Worm (Caenorhabditis elegans) whole organism, midembryonic: ENCODE data around the gene nekl-3.

Experiments used
- T22C8.4 ChIP-seq: fragments of 200-800 bp; sonication (Bioruptor generic); IDR thresholded peaks from 2 replicates; pipeline ENCODE4 v1.3.6; 2022; ENCODE audit warnings: missing genetic modification characterization, missing compliant biosample characterization
- cog-1 ChIP-seq: sonication (generic microtip); optimal IDR thresholded peaks from 2 replicates; lab custom pipeline; 2016; ENCODE audit warnings: missing genetic modification characterization, missing compliant biosample characterization
- flt-1 ChIP-seq: fragments of 200-800 bp; sonication (Bioruptor generic); IDR thresholded peaks from 2 replicates; pipeline ENCODE4 v1.3.6; 2022; ENCODE audit warnings: missing genetic modification characterization, missing compliant biosample characterization
- klf-2 ChIP-seq: fragments of 200-800 bp; sonication (Bioruptor generic); conservative IDR thresholded peaks from 2 replicates; pipeline ENCODE4 v1.3.6; 2022; ENCODE audit warnings: missing genetic modification reagents, missing genetic modification characterization, missing compliant biosample characterization
- med-1 ChIP-seq: sonication (generic microtip); optimal IDR thresholded peaks from 2 replicates; lab custom pipeline; 2017; ENCODE audit warnings: missing genetic modification characterization, mild to moderate bottlenecking, missing compliant biosample characterization, antibody characterized with exemption, missing genetic modification reagents; ENCODE audit not compliant: insufficient read depth
- ref-1 ChIP-seq: fragments of 200-800 bp; sonication (Bioruptor generic); conservative IDR thresholded peaks from 2 replicates; pipeline ENCODE4 v1.3.6; 2022; ENCODE audit warnings: missing genetic modification reagents, missing genetic modification characterization, missing compliant biosample characterization
- tab-1 ChIP-seq: fragments of 200-800 bp; sonication (Bioruptor generic); IDR thresholded peaks from 2 replicates; pipeline ENCODE4 v1.3.6; 2022; ENCODE audit warnings: missing genetic modification characterization, missing compliant biosample characterization
- ztf-23 ChIP-seq: fragments of 200-800 bp; sonication (Bioruptor generic); IDR thresholded peaks from 2 replicates; pipeline ENCODE4 v1.3.6; 2022; ENCODE audit warnings: missing genetic modification reagents, missing genetic modification characterization, missing compliant biosample characterization
- ztf-29 ChIP-seq: fragments of 200-800 bp; sonication (Bioruptor generic); IDR thresholded peaks from 2 replicates; pipeline ENCODE4 v1.3.6; 2022; ENCODE audit warnings: missing genetic modification reagents, missing genetic modification characterization, missing compliant biosample characterization

Gene nekl-3

DNA sequence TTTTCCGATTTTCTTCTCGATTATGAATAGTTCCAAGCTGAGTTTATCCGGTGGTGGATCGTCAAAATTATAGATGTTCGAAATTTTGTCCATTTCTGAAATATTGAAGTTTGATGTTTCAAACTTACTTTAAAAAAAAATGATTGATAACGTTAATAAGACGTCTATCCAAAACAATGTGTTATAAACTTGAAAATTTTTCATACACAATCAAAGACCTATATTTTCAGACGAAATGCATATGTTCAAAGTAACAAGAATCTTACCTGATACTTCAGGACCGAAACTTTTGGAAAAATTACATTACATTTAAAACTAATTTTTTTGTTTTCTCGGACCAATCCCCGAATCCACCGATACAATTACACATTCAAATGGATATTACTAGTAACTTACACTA lies at the start of gene nekl-3:
Gene nekl-3, minus strand, starts transcription at position 101 of the 400 bp plus-strand sequence.
- TF ChIP-seq tab-1 (GFP tag; lab: Robert Waterston, UW) (no peak), ref-1 (GFP tag; lab: Robert Waterston, UW) (no peak), klf-2 (GFP tag; lab: Robert Waterston, UW) (no peak), cog-1 (tag; lab: Kevin White, UChicago) (no peak), med-1 (GFP tag; lab: Kevin White, UChicago) (no peak), flt-1 (GFP tag; lab: Robert Waterston, UW) (no peak), ztf-23 (no peak)

DNA sequence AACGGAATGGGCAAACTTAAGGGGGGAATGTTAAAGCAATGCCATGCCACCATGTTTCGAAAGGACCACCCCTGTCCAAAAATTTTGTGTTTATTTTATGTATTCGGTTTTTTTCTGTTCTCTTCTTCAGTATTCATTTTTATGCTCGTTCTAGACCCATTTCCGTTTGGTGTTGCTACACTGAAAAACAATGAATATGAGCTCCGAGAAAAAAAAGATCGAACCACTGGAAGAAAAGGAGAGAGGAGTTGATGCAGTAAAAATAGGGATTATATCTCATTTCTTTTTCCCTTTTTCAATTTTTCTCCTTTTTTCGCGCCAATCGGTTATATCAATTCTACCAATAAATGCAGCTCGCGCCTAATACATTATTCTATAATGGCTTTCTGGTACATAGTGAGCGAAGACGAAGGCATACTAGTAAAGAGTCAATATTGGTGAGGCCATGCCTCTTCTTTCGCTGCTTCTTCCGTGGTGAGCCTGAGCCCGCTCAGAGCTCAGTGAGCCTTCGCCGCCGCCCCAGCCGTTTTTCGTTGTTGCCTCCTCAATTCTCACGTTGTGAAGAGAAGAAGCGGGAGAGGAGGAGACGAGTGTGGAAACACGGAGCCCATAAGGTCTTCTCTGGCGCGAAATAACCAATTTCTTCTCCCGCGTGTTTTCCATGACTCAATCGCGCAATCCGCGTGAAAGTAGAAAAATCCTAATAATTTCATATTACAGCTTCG lies 48.9 kb upstream of the nekl-3 start:
- no peak for TF ChIP-seq cog-1 (tag; lab: Kevin White, UChicago)
- no peak for TF ChIP-seq ztf-29 (GFP tag; lab: Robert Waterston, UW)
- no peak for TF ChIP-seq flt-1 (GFP tag; lab: Robert Waterston, UW)
- TF ChIP-seq med-1 (GFP tag; lab: Kevin White, UChicago), result no peak
- no peak for TF ChIP-seq T22C8.4 (GFP tag; lab: Robert Waterston, UW)
- no peak for TF ChIP-seq tab-1 (GFP tag; lab: Robert Waterston, UW)
- TF ChIP-seq ref-1 (GFP tag; lab: Robert Waterston, UW), result no peak

DNA sequence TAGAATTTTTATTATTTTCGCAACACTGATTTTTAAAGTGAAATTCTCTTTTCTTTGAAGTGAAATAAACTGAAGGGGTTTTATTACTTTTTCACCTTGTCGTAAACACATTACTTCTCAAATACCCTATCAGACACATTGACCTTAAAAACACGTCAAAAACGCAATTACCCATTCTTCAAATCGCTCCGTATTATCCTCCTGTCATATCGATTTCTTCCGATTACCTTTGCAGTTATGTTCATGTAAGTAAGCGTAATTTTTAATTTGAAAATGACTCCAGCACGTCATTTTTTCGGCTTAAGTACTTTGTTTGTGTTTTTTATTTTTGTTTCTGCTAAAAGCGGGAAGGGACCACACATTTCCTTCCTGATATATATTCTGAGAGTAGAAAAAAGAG lies 47.0 kb upstream of the nekl-3 start:
- TF ChIP-seq tab-1 (GFP tag; lab: Robert Waterston, UW), result no peak
- TF ChIP-seq cog-1 (tag; lab: Kevin White, UChicago), result no peak
- TF ChIP-seq ztf-23, result no peak
- no peak for TF ChIP-seq T22C8.4 (GFP tag; lab: Robert Waterston, UW)

DNA sequence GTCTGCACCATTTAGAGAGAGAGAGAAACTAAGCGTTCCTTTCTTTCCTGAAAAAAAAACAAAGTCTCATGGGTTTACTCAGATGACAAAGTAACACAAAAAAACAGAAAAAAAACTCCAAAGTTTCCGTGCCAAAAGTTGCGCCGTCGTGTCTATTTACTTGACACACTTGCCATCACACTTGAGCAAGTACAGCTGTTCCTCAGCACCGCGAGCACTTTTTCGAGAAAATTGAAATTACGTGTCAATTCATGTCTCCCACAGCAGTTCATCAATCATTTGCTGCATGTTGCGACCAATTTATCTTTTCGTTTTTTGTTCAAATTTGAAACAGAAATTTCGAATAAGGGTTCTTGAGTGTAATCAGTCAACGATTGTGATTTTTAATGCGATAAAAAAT lies 45.2 kb upstream of the nekl-3 start:
- no peak for TF ChIP-seq ztf-23
- no peak for TF ChIP-seq ref-1 (GFP tag; lab: Robert Waterston, UW)
- TF ChIP-seq cog-1 (tag; lab: Kevin White, UChicago), result no peak
- TF ChIP-seq med-1 (GFP tag; lab: Kevin White, UChicago), result no peak
- TF ChIP-seq T22C8.4 (GFP tag; lab: Robert Waterston, UW), result no peak
- TF ChIP-seq ztf-29 (GFP tag; lab: Robert Waterston, UW), result no peak
- no peak for TF ChIP-seq flt-1 (GFP tag; lab: Robert Waterston, UW)
- no peak for TF ChIP-seq klf-2 (GFP tag; lab: Robert Waterston, UW)
- TF ChIP-seq tab-1 (GFP tag; lab: Robert Waterston, UW), result no peak

DNA sequence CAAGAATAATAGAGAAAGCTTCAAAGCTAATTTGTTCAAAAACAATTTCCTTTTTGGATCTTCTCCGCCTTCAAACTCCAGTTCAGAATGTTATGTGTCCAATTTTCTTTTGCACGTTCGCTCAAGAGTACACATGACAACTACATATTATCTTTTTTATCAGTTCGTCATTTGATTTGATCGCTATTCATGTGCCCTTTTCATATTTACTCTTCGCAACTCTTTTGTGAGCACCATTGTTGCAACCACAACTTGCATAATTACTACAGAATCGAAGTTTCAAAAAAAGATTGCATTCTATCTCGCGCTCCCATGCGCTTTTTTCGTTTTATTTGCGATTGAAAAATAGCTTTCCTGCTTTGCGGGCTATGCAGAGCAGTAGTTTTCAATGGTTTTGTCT lies 44.0 kb upstream of the nekl-3 start:
- TF ChIP-seq ztf-29 (GFP tag; lab: Robert Waterston, UW) (no peak), flt-1 (GFP tag; lab: Robert Waterston, UW) (no peak), ztf-23 (no peak), klf-2 (GFP tag; lab: Robert Waterston, UW) (no peak), ref-1 (GFP tag; lab: Robert Waterston, UW) (no peak), tab-1 (GFP tag; lab: Robert Waterston, UW) (no peak), med-1 (GFP tag; lab: Kevin White, UChicago) (no peak), cog-1 (tag; lab: Kevin White, UChicago) (no peak), T22C8.4 (GFP tag; lab: Robert Waterston, UW) (no peak)

DNA sequence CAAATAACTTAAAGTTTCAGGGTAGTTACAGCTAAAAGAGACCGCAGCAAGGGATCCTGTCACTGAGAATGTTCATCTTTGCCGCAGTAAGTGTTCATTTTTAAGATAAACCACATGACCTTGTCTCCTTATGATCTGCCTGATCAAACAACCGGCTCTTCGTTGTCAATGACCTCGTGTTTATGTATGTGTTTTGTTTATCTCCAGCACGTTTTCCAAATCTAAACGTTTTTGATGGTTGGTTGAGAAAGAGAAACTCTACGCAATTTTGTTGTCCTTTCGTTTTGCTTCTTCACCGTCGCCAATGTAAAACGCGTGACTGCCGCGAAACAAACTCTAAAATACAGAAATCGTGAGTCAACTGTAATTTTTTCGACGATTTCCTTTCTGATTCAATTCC lies 42.8 kb upstream of the nekl-3 start, which contains the start of gene tsct-1:
Gene tsct-1, plus strand, starts transcription at position 12 of the 400 bp plus-strand sequence.
- TF ChIP-seq ref-1 (GFP tag; lab: Robert Waterston, UW), result no peak
- no peak for TF ChIP-seq ztf-29 (GFP tag; lab: Robert Waterston, UW)
- no peak for TF ChIP-seq tab-1 (GFP tag; lab: Robert Waterston, UW)
- no peak for TF ChIP-seq klf-2 (GFP tag; lab: Robert Waterston, UW)
- no peak for TF ChIP-seq ztf-23
- no peak for TF ChIP-seq cog-1 (tag; lab: Kevin White, UChicago)
- no peak for TF ChIP-seq flt-1 (GFP tag; lab: Robert Waterston, UW)
- no peak for TF ChIP-seq T22C8.4 (GFP tag; lab: Robert Waterston, UW)
- no peak for TF ChIP-seq med-1 (GFP tag; lab: Kevin White, UChicago)

DNA sequence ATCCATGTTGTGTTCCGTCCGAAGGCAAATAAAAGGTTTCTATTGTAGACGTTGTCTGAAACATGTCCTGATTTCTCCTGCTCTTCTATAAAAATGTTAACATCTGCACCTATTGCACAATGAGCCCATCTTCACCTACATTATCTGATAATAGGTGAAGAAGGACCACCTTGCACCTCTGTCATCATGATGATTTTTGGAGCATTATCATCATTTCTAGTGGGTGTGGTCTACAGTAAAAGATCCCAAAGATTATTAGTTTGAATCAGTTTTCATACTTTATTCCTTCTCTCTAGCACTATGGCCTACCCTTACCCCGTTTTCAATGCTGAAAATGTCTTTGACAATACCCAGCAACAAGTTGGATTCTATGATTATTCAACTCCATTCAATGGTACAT lies 39.0 kb upstream of the nekl-3 start, which contains the start of gene med-1:
Gene med-1, plus strand, starts transcription at position 301 of the 400 bp plus-strand sequence.
- TF ChIP-seq ref-1 (GFP tag; lab: Robert Waterston, UW), result no peak
- TF ChIP-seq T22C8.4 (GFP tag; lab: Robert Waterston, UW), result no peak
- TF ChIP-seq ztf-23, result no peak
- no peak for TF ChIP-seq ztf-29 (GFP tag; lab: Robert Waterston, UW)
- TF ChIP-seq klf-2 (GFP tag; lab: Robert Waterston, UW), result no peak
- TF ChIP-seq flt-1 (GFP tag; lab: Robert Waterston, UW), result no peak
- TF ChIP-seq cog-1 (tag; lab: Kevin White, UChicago), result no peak
- TF ChIP-seq tab-1 (GFP tag; lab: Robert Waterston, UW), result no peak
- TF ChIP-seq med-1 (GFP tag; lab: Kevin White, UChicago), result no peak

DNA sequence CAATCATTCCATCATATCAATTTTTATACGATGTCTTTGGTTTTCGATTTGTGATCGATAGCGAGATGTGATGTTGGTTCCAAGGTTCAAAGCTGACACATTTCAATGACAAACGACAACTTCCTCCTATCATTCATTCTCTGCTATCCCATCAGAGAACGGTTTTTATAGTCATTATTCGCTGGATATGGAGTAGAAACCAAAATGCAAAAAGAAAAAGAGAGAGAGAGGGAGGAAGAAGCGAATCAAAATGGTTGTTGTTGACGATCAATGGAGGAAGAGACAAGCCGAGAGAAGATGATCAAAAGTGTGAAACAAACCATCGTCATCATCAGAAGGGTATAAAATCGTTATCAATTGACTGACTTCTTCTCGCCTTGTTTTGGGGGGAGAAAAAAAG lies 34.1 kb upstream of the nekl-3 start, which contains the start of gene T24D3.2:
Gene T24D3.2, plus strand, starts transcription at position 304 of the 400 bp plus-strand sequence.
- TF ChIP-seq ztf-23 (no peak), ztf-29 (GFP tag; lab: Robert Waterston, UW) (no peak), klf-2 (GFP tag; lab: Robert Waterston, UW) (no peak), flt-1 (GFP tag; lab: Robert Waterston, UW) (no peak), med-1 (GFP tag; lab: Kevin White, UChicago) (no peak), T22C8.4 (GFP tag; lab: Robert Waterston, UW) (no peak), ref-1 (GFP tag; lab: Robert Waterston, UW) (no peak), cog-1 (tag; lab: Kevin White, UChicago) (no peak), tab-1 (GFP tag; lab: Robert Waterston, UW) (no peak)

DNA sequence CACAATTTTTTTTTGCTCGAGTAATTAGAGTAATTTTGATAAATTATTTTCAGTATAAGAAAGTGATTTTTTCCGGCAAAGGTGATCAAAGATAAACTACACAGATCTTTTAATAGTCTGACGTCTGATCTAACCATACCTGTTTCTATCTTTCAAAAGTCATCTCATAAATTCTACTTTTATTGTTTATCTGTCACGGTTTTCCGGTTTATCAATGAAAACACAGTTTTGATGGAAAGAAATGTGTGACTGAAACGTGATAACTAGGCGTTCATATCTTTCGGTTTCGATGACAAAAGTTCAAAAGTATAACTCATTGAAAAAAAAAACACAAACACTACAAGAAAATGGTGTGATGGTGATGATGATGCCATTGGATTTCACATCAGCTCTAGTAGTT lies 31.3 kb upstream of the nekl-3 start:
- no peak for TF ChIP-seq klf-2 (GFP tag; lab: Robert Waterston, UW)
- TF ChIP-seq ztf-23, result no peak
- TF ChIP-seq ref-1 (GFP tag; lab: Robert Waterston, UW), result no peak
- TF ChIP-seq ztf-29 (GFP tag; lab: Robert Waterston, UW), result no peak
- no peak for TF ChIP-seq flt-1 (GFP tag; lab: Robert Waterston, UW)
- TF ChIP-seq tab-1 (GFP tag; lab: Robert Waterston, UW), result no peak
- TF ChIP-seq cog-1 (tag; lab: Kevin White, UChicago), result no peak
- no peak for TF ChIP-seq med-1 (GFP tag; lab: Kevin White, UChicago)
- no peak for TF ChIP-seq T22C8.4 (GFP tag; lab: Robert Waterston, UW)
